Fruit fly (Drosophila melanogaster): Measurements from ENCODE around the gene Chrac-16.

DNA sequence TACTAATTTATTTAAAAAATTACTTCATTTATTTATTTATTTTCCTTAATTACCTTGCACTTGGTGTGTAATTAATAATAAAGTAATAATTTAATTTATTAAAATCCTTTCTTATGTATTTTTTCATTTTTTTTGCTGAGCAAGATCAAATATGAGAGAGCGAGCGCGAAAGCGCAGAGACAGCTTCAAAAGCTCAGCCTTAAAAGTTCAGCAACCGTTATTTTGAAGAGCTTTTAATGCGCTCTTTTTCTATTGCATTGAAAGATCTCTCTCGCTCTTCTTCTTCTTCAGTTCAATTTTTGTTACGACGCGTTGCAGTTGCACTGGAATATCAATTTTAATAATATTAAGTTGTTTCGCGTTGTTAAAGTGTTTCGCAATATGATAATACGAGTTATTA, 25.6 kb upstream of the Chrac-16 start, which contains the start of gene Ten-a:
- TF ChIP-seq lola (GFP tag; optimal IDR thresholded peaks at IDR 0.05) (no peak), tai (GFP tag; optimal IDR thresholded peaks at IDR 0.05) (no peak), h (GFP tag; optimal IDR thresholded peaks at IDR 0.05) (no peak), CrebA (GFP tag; optimal IDR thresholded peaks at IDR 0.05; ENCODE audit: borderline replicate concordance) (no peak), Sp1 (GFP tag; optimal IDR thresholded peaks at IDR 0.05) (no peak), usp (GFP tag; optimal IDR thresholded peaks at IDR 0.05) (no peak), pan (optimal IDR thresholded peaks at IDR 0.05) (no peak)

Data from whole organism, wandering third instar larva.